Worm (Caenorhabditis elegans) whole organism, early embryonic: ENCODE results near the gene phf-31.

Source experiments
- B0310.2 ChIP-seq: sonication (generic microtip); optimal IDR thresholded peaks from 2 replicates; lab custom pipeline; 2016; ENCODE audit warnings: mild to moderate bottlenecking, missing genetic modification characterization, missing compliant biosample characterization
- F13C5.2 ChIP-seq: sonication (generic microtip); optimal IDR thresholded peaks from 2 replicates; lab custom pipeline; 2017; ENCODE audit warnings: mild to moderate bottlenecking, missing genetic modification characterization, inconsistent platforms, missing compliant biosample characterization
- aly-1 ChIP-seq: sonication (generic microtip); optimal IDR thresholded peaks from 2 replicates; lab custom pipeline; 2016; ENCODE audit warnings: missing genetic modification characterization, missing compliant biosample characterization
- ama-1 ChIP-seq: fragments of 150-350 bp; optimal IDR thresholded peaks from 2 replicates; lab custom pipeline; 2014
- ceh-13 ChIP-seq: fragments of 200-800 bp; sonication (Bioruptor generic); optimal IDR thresholded peaks from 2 replicates; lab custom pipeline; 2018; ENCODE audit warnings: mild to moderate bottlenecking, missing genetic modification characterization, missing compliant biosample characterization
- ceh-36 ChIP-seq: sonication (generic microtip); optimal IDR thresholded peaks from 2 replicates; lab custom pipeline; 2016; ENCODE audit warnings: missing genetic modification characterization, inconsistent platforms, missing compliant biosample characterization
- ets-7 ChIP-seq: sonication (generic microtip); optimal IDR thresholded peaks from 2 replicates; lab custom pipeline; 2016; ENCODE audit warnings: missing genotype, missing genetic modification characterization, missing compliant biosample characterization
- flt-1 ChIP-seq: fragments of 200-800 bp; sonication (Bioruptor generic); IDR thresholded peaks from 2 replicates; pipeline ENCODE4 v1.3.6; 2022; ENCODE audit warnings: missing genetic modification characterization, missing compliant biosample characterization
- hmbx-1 ChIP-seq: sonication (generic microtip); optimal IDR thresholded peaks from 2 replicates; lab custom pipeline; 2016; ENCODE audit warnings: mild to moderate bottlenecking, missing genetic modification characterization, missing compliant biosample characterization
- hmg-4 ChIP-seq: fragments of 200-800 bp; sonication (Bioruptor generic); optimal IDR thresholded peaks from 2 replicates; lab custom pipeline; 2018; ENCODE audit warnings: mild to moderate bottlenecking, missing genetic modification characterization, missing compliant biosample characterization
- hnd-1 ChIP-seq: sonication (generic microtip); optimal IDR thresholded peaks from 2 replicates; lab custom pipeline; 2016; ENCODE audit warnings: missing genetic modification characterization, missing compliant biosample characterization
- pes-1 ChIP-seq: fragments of 200-800 bp; sonication (Bioruptor generic); IDR thresholded peaks from 2 replicates; pipeline ENCODE4 v1.3.6; 2022; ENCODE audit warnings: missing genetic modification reagents, missing genetic modification characterization, missing compliant biosample characterization
- scrt-1 ChIP-seq: fragments of 200-800 bp; sonication (Bioruptor generic); IDR thresholded peaks from 2 replicates; pipeline ENCODE4 v1.3.6; 2022; ENCODE audit warnings: missing genetic modification characterization, missing compliant biosample characterization
- sea-1 ChIP-seq: fragments of 200-800 bp; sonication (Bioruptor generic); conservative IDR thresholded peaks from 2 replicates; pipeline ENCODE4 v1.3.6; 2022; ENCODE audit warnings: missing genetic modification characterization, missing compliant biosample characterization
- tbx-11 ChIP-seq: fragments of 200-800 bp; sonication (Bioruptor generic); IDR thresholded peaks from 2 replicates; pipeline ENCODE4 v1.3.6; 2022; ENCODE audit warnings: missing genetic modification characterization, missing compliant biosample characterization
- tbx-37 ChIP-seq: fragments of 200-800 bp; sonication (Bioruptor generic); conservative IDR thresholded peaks from 2 replicates; pipeline ENCODE4 v1.3.6; 2022; ENCODE audit warnings: missing genetic modification reagents, missing genetic modification characterization, missing compliant biosample characterization
- tra-4 ChIP-seq: sonication (generic microtip); optimal IDR thresholded peaks from 2 replicates; lab custom pipeline; 2017; ENCODE audit warnings: missing genetic modification characterization, missing compliant biosample characterization

phf-31 gene

DNA sequence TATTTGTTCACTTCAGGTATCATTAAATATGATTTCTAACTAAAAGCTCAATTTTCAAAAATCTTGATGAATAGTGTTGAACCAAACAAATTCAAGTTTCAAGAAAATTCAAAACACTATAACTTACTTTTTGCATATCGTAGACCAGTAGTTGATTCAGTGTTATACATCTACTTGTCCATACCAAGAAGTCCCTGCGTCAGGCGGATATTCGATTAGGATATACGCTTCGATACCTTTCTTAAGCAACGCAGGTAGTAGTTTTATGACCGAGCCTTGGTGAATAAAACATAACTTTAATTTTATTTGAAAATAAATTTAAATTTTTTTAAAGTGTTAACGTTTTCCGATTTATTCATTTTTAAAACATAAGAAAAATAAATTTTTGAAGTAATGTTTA lies 6.4 kb upstream of the phf-31 start:
- no peak for TF ChIP-seq ama-1

DNA sequence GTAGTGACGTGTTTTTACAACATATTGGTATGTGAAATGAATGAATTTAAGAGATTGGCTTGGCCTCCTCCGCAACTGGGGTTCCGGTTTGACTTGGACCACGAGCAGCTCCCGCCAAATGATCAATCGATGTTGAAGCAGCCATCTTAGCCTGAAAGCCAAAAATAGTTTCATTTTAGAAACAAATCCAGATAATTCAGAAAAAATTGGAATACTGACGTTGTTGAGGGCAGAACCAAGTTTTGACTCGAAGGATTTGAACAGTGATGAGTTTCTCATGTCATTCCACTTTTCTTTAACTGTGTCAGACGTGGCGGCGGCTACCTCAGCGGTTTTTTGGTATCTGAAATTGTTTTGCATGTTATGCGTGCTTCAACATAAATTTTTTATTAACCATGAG lies 5.8 kb upstream of the phf-31 start:
- no peak for TF ChIP-seq tbx-37

ce11 chrX:10677009-10677408 lies 4.8 kb upstream of the phf-31 start, which contains the start of gene F13E6.1:
Gene F13E6.1 (minus strand): TSS chrX:10677109.
- no peak for TF ChIP-seq hnd-1
- TF ChIP-seq hmg-4 (GFP tag; lab: Kevin White, UChicago): no peak
- no peak for TF ChIP-seq ama-1
- no peak for TF ChIP-seq pes-1 (GFP tag; lab: Robert Waterston, UW)
- no peak for TF ChIP-seq flt-1 (GFP tag; lab: Robert Waterston, UW)

- TF ChIP-seq hmg-4 (GFP tag; lab: Kevin White, UChicago) (peak; percentile 56), tra-4 (no peak), flt-1 (GFP tag; lab: Robert Waterston, UW) (0 out of 2 replicates have a peak, but pooled peaks have one; percentile 25)
Observed at ce11 chrX:10677552-10677951, 4.2 kb upstream of the phf-31 start.

ce11 chrX:10678081-10678736 lies 3.6 kb upstream of the phf-31 start:
- TF ChIP-seq F13C5.2 (no peak), ama-1 (no peak), hnd-1 (no peak), aly-1 (tag; lab: Kevin White, UChicago) (no peak), tbx-11 (GFP tag; lab: Robert Waterston, UW) (no peak), flt-1 (GFP tag; lab: Robert Waterston, UW) (no peak), scrt-1 (GFP tag; lab: Robert Waterston, UW) (no peak), hmg-4 (GFP tag; lab: Kevin White, UChicago) (no peak), tbx-37 (no peak), pes-1 (GFP tag; lab: Robert Waterston, UW) (no peak), B0310.2 (no peak), hmbx-1 (tag; lab: Kevin White, UChicago) (no peak), ceh-13 (GFP tag; lab: Kevin White, UChicago) (no peak), tra-4 (no peak), ets-7 (tag; lab: Kevin White, UChicago) (no peak), sea-1 (no peak), ceh-36 (tag; lab: Kevin White, UChicago) (no peak)

DNA sequence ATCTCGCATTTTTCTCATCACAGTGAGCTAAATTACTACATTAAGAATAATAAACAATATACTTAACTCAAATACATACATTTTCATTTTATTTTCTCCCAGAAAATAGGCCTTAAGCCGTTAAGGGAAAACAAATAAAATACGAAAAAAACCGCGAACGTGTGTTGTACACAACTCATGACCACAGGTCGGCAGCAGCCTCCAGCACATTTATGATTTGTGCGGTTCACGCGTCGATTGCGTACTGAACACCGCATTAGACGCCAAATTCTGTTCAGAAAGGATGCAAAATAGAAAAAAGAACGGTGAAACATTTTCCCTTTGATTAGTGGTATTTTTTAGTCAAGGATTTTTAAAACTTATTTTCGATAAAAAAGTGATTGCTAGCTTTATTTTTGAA lies 2.6 kb upstream of the phf-31 start:
- TF ChIP-seq tbx-11 (GFP tag; lab: Robert Waterston, UW) (no peak), tbx-37 (no peak), B0310.2 (no peak), flt-1 (GFP tag; lab: Robert Waterston, UW) (no peak), ceh-13 (GFP tag; lab: Kevin White, UChicago) (no peak), ceh-36 (tag; lab: Kevin White, UChicago) (no peak), sea-1 (no peak), aly-1 (tag; lab: Kevin White, UChicago) (no peak), tra-4 (no peak), hmbx-1 (tag; lab: Kevin White, UChicago) (no peak), hmg-4 (GFP tag; lab: Kevin White, UChicago) (no peak), ets-7 (tag; lab: Kevin White, UChicago) (no peak), F13C5.2 (no peak), hnd-1 (no peak), scrt-1 (GFP tag; lab: Robert Waterston, UW) (no peak), ama-1 (no peak)

DNA sequence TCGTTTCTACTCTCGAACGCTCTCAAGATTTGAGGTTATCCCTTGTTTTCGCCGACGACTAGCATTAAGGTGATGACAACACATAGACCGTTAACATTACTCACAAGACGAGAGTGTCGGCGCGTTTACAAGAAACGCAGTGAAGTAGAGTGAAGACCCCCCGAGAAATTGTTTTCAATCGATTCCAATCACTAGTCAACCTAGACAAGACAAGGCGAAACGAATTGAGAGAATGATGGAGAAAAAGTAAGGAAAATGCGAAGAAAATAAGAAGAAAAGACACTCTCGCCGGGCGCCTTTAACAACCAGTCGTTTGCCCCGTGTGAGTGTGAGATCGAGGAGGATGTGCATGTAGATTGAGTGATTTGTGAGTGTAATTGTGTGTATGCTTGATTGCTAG lies 2.7 kb downstream of the phf-31 start:
- TF ChIP-seq pes-1 (GFP tag; lab: Robert Waterston, UW): no peak
- TF ChIP-seq hmg-4 (GFP tag; lab: Kevin White, UChicago): peak; percentile 31

ce11 chrX:10686487-10686886 lies 4.7 kb downstream of the phf-31 start:
- no peak for TF ChIP-seq flt-1 (GFP tag; lab: Robert Waterston, UW)
- no peak for TF ChIP-seq ets-7 (tag; lab: Kevin White, UChicago)
- no peak for TF ChIP-seq aly-1 (tag; lab: Kevin White, UChicago)
- TF ChIP-seq F13C5.2: no peak
- TF ChIP-seq hnd-1: no peak
- TF ChIP-seq scrt-1 (GFP tag; lab: Robert Waterston, UW): no peak
- TF ChIP-seq tbx-11 (GFP tag; lab: Robert Waterston, UW): no peak
- TF ChIP-seq ceh-13 (GFP tag; lab: Kevin White, UChicago): no peak
- TF ChIP-seq pes-1 (GFP tag; lab: Robert Waterston, UW): no peak
- TF ChIP-seq tra-4: no peak
- no peak for TF ChIP-seq ama-1
- no peak for TF ChIP-seq ceh-36 (tag; lab: Kevin White, UChicago)
- no peak for TF ChIP-seq hmg-4 (GFP tag; lab: Kevin White, UChicago)
- no peak for TF ChIP-seq B0310.2
- TF ChIP-seq hmbx-1 (tag; lab: Kevin White, UChicago): no peak
- no peak for TF ChIP-seq sea-1

DNA sequence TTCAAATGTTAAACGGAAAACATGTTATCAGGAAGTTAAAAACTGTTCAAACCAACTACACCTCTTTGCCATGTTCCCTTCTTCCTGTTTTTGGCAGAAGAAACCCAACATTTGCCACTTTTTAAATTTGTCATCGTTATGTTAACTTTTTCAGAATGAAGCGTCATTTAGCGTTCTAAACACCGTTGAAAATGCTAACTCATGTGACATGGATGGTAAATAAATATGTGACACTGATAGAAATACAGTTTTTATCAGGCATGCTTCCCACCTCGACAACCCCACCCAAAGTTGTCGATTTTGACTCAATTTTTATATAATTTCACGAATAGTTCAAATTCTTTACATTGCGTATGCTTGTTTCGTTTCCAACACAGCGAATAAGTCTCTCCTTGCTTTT lies 5.5 kb downstream of the phf-31 start:
- TF ChIP-seq ceh-36 (tag; lab: Kevin White, UChicago) (no peak), sea-1 (no peak), ets-7 (tag; lab: Kevin White, UChicago) (no peak), scrt-1 (GFP tag; lab: Robert Waterston, UW) (no peak), aly-1 (tag; lab: Kevin White, UChicago) (no peak), ceh-13 (GFP tag; lab: Kevin White, UChicago) (no peak), tbx-37 (no peak), hmg-4 (GFP tag; lab: Kevin White, UChicago) (no peak)
